Fruit fly (Drosophila melanogaster): ENCODE results near the gene Spn28Da.

Spn28Da gene

DNA sequence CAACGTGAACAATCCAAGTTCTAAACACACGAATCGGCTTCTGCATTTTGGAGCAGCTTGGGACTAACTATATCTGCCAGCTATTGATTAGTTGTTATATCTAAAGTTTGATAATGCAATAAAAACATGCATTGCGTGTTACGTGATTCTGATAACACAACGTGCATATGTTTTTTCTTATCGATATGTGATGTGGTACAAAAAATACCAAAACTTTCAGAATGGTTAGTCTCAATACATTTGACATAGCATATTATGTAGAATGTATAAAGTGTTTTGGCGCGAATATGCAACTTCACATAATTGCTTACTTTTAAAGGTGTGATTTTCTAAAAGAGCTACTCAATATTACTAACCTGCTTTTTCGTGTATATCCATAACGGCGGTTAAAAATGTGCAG, 3.0 kb downstream of the Spn28Da start (continued):
- TF ChIP-seq sima (GFP tag; optimal IDR thresholded peaks at IDR 0.05): no peak
- peak; percentile 79 for TF ChIP-seq CG13287 (GFP tag; IDR thresholded peaks at IDR 0.05; ENCODE audit: partially characterized antibody)
- TF ChIP-seq CG34224 (GFP tag; IDR thresholded peaks at IDR 0.05; ENCODE audit: partially characterized antibody): peak; percentile 72
- TF ChIP-seq NC2β (GFP tag; optimal IDR thresholded peaks at IDR 0.05): no peak
- no peak for TF ChIP-seq disco-r (GFP tag; optimal IDR thresholded peaks at IDR 0.05)
- TF ChIP-seq vfl (GFP tag; optimal IDR thresholded peaks at IDR 0.05): no peak
- no peak for TF ChIP-seq CG12104 (GFP tag; optimal IDR thresholded peaks at IDR 0.05)
- peak; percentile 31 for TF ChIP-seq stwl (tag; optimal IDR thresholded peaks at IDR 0.05)
- peak; percentile 4 for TF ChIP-seq trem (tag; optimal IDR thresholded peaks at IDR 0.05)
- TF ChIP-seq CG12299 (tag; optimal IDR thresholded peaks at IDR 0.05): no peak
- no peak for TF ChIP-seq zf30C (GFP tag; optimal IDR thresholded peaks at IDR 0.05)
- no peak for TF ChIP-seq ewg (GFP tag; optimal IDR thresholded peaks at IDR 0.05)
- no peak for TF ChIP-seq mirr (GFP tag; optimal IDR thresholded peaks at IDR 0.05)
- no peak for TF ChIP-seq Mrtf (GFP tag; IDR thresholded peaks at IDR 0.05)
- no peak for TF ChIP-seq twi (tag; optimal IDR thresholded peaks at IDR 0.05)
- TF ChIP-seq hbn (GFP tag; IDR thresholded peaks at IDR 0.05; ENCODE audit: partially characterized antibody): peak; percentile 77
- TF ChIP-seq NfI (GFP tag; optimal IDR thresholded peaks at IDR 0.05): no peak
- no peak for TF ChIP-seq dm (GFP tag; optimal IDR thresholded peaks at IDR 0.05)
- TF ChIP-seq chinmo (GFP tag; IDR thresholded peaks at IDR 0.05; ENCODE audit: partially characterized antibody): 0 out of 4 replicates have a peak, but pooled peaks have one; percentile 64
- TF ChIP-seq CG9797 (GFP tag; optimal IDR thresholded peaks at IDR 0.05): no peak
- no peak for TF ChIP-seq sob (GFP tag; IDR thresholded peaks at IDR 0.05)
- TF ChIP-seq Deaf1 (tag; optimal IDR thresholded peaks at IDR 0.05): no peak
- TF ChIP-seq rib (GFP tag; IDR thresholded peaks at IDR 0.05): no peak
- peak; percentile 71 for TF ChIP-seq Dp (GFP tag; optimal IDR thresholded peaks at IDR 0.05)
- TF ChIP-seq slbo (GFP tag; IDR thresholded peaks at IDR 0.05): no peak
- no peak for TF ChIP-seq fd64A (GFP tag; optimal IDR thresholded peaks at IDR 0.05)
- peak; percentile 71 for TF ChIP-seq Doc3 (GFP tag; IDR thresholded peaks at IDR 0.05; ENCODE audit: partially characterized antibody)
- peak; percentile 73; the same call in 1 of the 2 replicates for TF ChIP-seq CG42726 (GFP tag; IDR thresholded peaks at IDR 0.05; ENCODE audit: partially characterized antibody)
- TF ChIP-seq CG15073 (GFP tag; optimal IDR thresholded peaks at IDR 0.05): no peak
- TF ChIP-seq ind (GFP tag; optimal IDR thresholded peaks at IDR 0.05): no peak
- no peak for TF ChIP-seq CG13123 (GFP tag; optimal IDR thresholded peaks at IDR 0.05)
- no peak for TF ChIP-seq Six4 (GFP tag; optimal IDR thresholded peaks at IDR 0.05)
- TF ChIP-seq CG15269 (tag; optimal IDR thresholded peaks at IDR 0.05): no peak
- TF ChIP-seq CG6683 (GFP tag; optimal IDR thresholded peaks at IDR 0.05): no peak
- TF ChIP-seq emc (GFP tag; optimal IDR thresholded peaks at IDR 0.05): no peak
- TF ChIP-seq nerfin-2 (GFP tag; IDR thresholded peaks at IDR 0.05; ENCODE audit: partially characterized antibody): no peak
- peak; percentile 62; the same call in 1 of the 2 replicates for TF ChIP-seq ato (GFP tag; IDR thresholded peaks at IDR 0.05; ENCODE audit: partially characterized antibody)
- TF ChIP-seq Opbp (GFP tag; IDR thresholded peaks at IDR 0.05; ENCODE audit: partially characterized antibody): peak; percentile 72; the same call in 2 of the 3 replicates
- peak in 1 of 2 experiments; percentile 40 for TF ChIP-seq eve (GFP tag; optimal IDR thresholded peaks at IDR 0.05)
- no peak for TF ChIP-seq CG7745 (tag; optimal IDR thresholded peaks at IDR 0.05)
- no peak for TF ChIP-seq CG6854 (GFP tag; optimal IDR thresholded peaks at IDR 0.05)
- no peak for TF ChIP-seq CG6689 (GFP tag; IDR thresholded peaks at IDR 0.05)
- no peak for TF ChIP-seq Hmr (GFP tag; optimal IDR thresholded peaks at IDR 0.05)
- peak; percentile 71 for TF ChIP-seq Dref (GFP tag; IDR thresholded peaks at IDR 0.05)
- TF ChIP-seq CG8359 (GFP tag; optimal IDR thresholded peaks at IDR 0.05; ENCODE audit: borderline replicate concordance): no peak
- TF ChIP-seq shn (GFP tag; optimal IDR thresholded peaks at IDR 0.05): no peak
- TF ChIP-seq Ets97D (GFP tag; optimal IDR thresholded peaks at IDR 0.05): no peak
- TF ChIP-seq Gsc (GFP tag; IDR thresholded peaks at IDR 0.05): no peak
- no peak for TF ChIP-seq grn (GFP tag; optimal IDR thresholded peaks at IDR 0.05)
- TF ChIP-seq CG11247 (GFP tag; IDR thresholded peaks at IDR 0.05): no peak

All from whole organism, embryonic.